Fruit fly (Drosophila melanogaster) S2 (cell line): Measurements from ENCODE around the gene CG42661.

ENCODE experiments used
- CG8478 ChIP-seq: fragments of >200 bp; optimal IDR thresholded peaks from 2 replicates; lab custom pipeline; 2018
- CTCF ChIP-seq, 2 experiments: fragments of >200 bp; optimal IDR thresholded peaks; 2 replicates each; lab custom pipeline; 2018

DNA sequence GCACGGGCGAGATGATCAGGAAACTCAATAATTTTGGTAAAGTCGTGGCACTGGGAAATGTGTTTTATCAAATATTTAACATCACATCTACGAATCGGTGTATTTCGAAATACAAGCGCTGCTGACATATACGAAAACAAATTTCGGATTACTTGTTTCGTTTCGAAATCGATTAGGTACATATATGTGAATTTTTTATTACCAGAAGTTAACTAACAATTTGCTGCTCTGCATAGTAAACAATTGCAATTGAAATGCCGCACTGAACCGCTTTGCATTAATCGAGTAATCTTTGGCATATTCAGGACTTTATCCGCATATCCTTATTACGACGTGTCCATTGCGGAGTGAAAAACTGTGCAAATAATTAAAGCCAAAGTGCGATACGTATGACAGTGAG lies 27.9 kb upstream of the CG42661 start, which contains the start of gene CG14835:
- no peak for TF ChIP-seq CG8478 (lab: Kevin White, UChicago)
- TF ChIP-seq CTCF (optimal IDR thresholded peaks at IDR 0.05; lab: Kevin White, UChicago): no peak
